Worm (Caenorhabditis elegans): ENCODE results near the gene ttr-14.

Gene ttr-14

DNA sequence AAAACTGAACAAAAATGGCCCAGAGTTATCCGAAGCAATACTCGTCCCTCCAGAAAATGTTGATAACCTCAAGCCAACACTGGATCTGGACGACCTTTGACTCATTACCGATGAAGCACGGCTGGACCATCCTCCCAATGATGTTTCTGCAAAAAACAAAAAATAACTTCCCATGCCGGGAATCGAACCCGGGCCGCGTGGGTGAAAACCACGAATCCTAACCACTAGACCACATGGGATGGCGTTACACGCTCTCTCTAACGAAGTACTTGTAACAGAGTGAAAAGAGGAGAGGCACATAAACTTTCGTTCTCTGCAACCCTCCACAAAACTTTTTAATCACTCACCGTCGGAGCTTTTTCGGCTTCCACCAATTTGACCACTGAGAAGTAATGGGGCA is 33.9 kb downstream of the ttr-14 start (continued):
- TF ChIP-seq ceh-34 (tag; optimal IDR thresholded peaks at IDR 0.05): peak; percentile 20
- peak; percentile 34 for TF ChIP-seq ref-2 (tag; optimal IDR thresholded peaks at IDR 0.05)
- TF ChIP-seq madf-2 (tag; optimal IDR thresholded peaks at IDR 0.05): peak; percentile 48
- peak; percentile 48 for TF ChIP-seq ceh-31 (tag; optimal IDR thresholded peaks at IDR 0.05)
- TF ChIP-seq F13H6.1 (tag; optimal IDR thresholded peaks at IDR 0.05): no peak
- TF ChIP-seq unc-86 (tag; optimal IDR thresholded peaks at IDR 0.05): peak; percentile 2
- peak; percentile 19 for TF ChIP-seq K02D7.2 (tag; optimal IDR thresholded peaks at IDR 0.05)
- TF ChIP-seq C08G9.2 (tag; optimal IDR thresholded peaks at IDR 0.05): peak; percentile 56
- peak; percentile 38 for TF ChIP-seq tbx-2 (tag; optimal IDR thresholded peaks at IDR 0.05)
- TF ChIP-seq sdc-2 (tag; optimal IDR thresholded peaks at IDR 0.05): peak; percentile 71
- no peak for TF ChIP-seq hlh-8 (tag; optimal IDR thresholded peaks at IDR 0.05)
- peak; percentile 35 for TF ChIP-seq hlh-13 (GFP tag; optimal IDR thresholded peaks at IDR 0.05)
- TF ChIP-seq ahr-1 (tag; optimal IDR thresholded peaks at IDR 0.05): peak; percentile 71
- no peak for TF ChIP-seq pha-2 (tag; optimal IDR thresholded peaks at IDR 0.05)

DNA sequence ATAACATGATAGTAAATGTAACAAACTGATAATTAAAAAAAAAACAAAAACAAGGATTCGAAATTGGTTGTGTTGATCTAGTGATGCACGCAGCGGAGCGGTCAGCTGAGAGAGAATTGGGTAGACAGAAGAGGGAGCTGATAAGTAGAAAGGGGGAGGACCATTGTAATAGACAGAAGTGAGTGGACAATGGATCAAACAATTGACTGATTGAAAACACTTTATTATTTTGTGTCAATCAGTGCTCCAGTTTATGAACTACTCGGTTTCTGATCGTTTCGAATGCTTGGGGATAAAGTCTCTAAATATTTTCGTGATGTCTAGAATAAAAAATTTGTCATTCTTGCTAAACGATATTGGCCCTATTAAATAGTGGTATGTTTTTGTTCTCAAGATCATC is 47.3 kb downstream of the ttr-14 start:
- TF ChIP-seq elt-2 (tag; optimal IDR thresholded peaks at IDR 0.05): no peak
- TF ChIP-seq unc-55 (GFP tag; optimal IDR thresholded peaks at IDR 0.05): peak; percentile 61

DNA sequence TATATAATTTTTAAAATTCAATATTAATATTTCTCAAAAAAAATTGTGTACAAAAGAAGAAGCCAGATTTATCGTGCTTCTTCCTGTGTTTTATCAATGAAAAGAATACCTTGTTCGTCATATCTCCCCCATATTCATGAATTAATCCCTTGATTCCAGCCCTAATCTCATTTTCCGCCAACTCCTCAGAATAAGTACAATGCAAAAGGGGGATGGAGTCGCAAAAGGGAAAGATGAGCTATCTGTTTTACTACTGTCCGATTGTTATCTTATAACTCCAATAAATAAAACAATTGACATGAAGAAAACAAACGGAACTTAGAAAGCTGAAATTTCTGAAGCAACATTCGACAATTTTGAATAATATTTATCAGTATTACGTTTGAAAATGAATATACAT is 50.3 kb downstream of the ttr-14 start:
- TF ChIP-seq ztf-16 (tag; optimal IDR thresholded peaks at IDR 0.05) (no peak), pat-9 (tag; optimal IDR thresholded peaks at IDR 0.05) (no peak), odd-2 (tag; optimal IDR thresholded peaks at IDR 0.05) (no peak), dmd-4 (tag; optimal IDR thresholded peaks at IDR 0.05; ENCODE audit: borderline replicate concordance) (no peak), ref-2 (tag; optimal IDR thresholded peaks at IDR 0.05) (no peak), K09A11.1 (tag; optimal IDR thresholded peaks at IDR 0.05; ENCODE audit: insufficient read depth) (no peak), madf-2 (tag; optimal IDR thresholded peaks at IDR 0.05) (no peak)

ce11 chrX:10838550-10838949 is 51.2 kb downstream of the ttr-14 start, which contains the start of gene plc-1:
Gene plc-1 (minus strand): TSS chrX:10838650.
- no peak for TF ChIP-seq pag-3 (tag; optimal IDR thresholded peaks at IDR 0.05; ENCODE audit: borderline replicate concordance)
- TF ChIP-seq hlh-15 (tag; optimal IDR thresholded peaks at IDR 0.05): no peak
- no peak for TF ChIP-seq dmd-4 (tag; optimal IDR thresholded peaks at IDR 0.05; ENCODE audit: borderline replicate concordance)
- TF ChIP-seq ceh-2 (tag; optimal IDR thresholded peaks at IDR 0.05): no peak
- no peak for TF ChIP-seq tbx-7 (tag; optimal IDR thresholded peaks at IDR 0.05)
- no peak for TF ChIP-seq ets-4 (tag; optimal IDR thresholded peaks at IDR 0.05)
- TF ChIP-seq lin-11 (tag; optimal IDR thresholded peaks at IDR 0.05): no peak
- no peak for TF ChIP-seq Y22D7AL.16 (tag; optimal IDR thresholded peaks at IDR 0.05)
- TF ChIP-seq unc-86 (tag; optimal IDR thresholded peaks at IDR 0.05): no peak
- no peak for TF ChIP-seq zip-5 (tag; optimal IDR thresholded peaks at IDR 0.05)
- no peak for TF ChIP-seq ahr-1 (tag; optimal IDR thresholded peaks at IDR 0.05)
- no peak for TF ChIP-seq syd-9 (tag; optimal IDR thresholded peaks at IDR 0.05)

Measured in whole organism, late embryonic.